Worm (Caenorhabditis elegans) whole organism, L4/young adult: ENCODE data around the gene T24C4.5.

ENCODE experiments used
- dao-5 ChIP-seq: sonication (generic microtip); optimal IDR thresholded peaks from 2 replicates; lab custom pipeline; 2016; ENCODE audit warnings: missing genotype, missing genetic modification characterization, moderate library complexity, missing compliant biosample characterization
- him-1 ChIP-seq: sonication (generic microtip); optimal IDR thresholded peaks from 2 replicates; lab custom pipeline; 2016; ENCODE audit warnings: missing genotype, missing genetic modification reagents, missing genetic modification characterization, missing compliant biosample characterization

- TF ChIP-seq him-1, result no peak
- TF ChIP-seq dao-5 (tag; lab: Kevin White, UChicago), result no peak
Observed at ce11 chrIII:896904-897303, 17.4 kb upstream of the T24C4.5 start.
